Fruit fly (Drosophila melanogaster) whole organism, embryonic: Measurements from ENCODE around the gene Exo70.

Experiments
- ATbp ChIP-seq: fragments of 200-800 bp; sonication (Bioruptor generic); optimal IDR thresholded peaks from 2 replicates; lab custom pipeline; 2017; ENCODE audit warnings: missing biosample characterization, mild to moderate bottlenecking, missing genetic modification characterization, missing genetic modification reagents
- Awh ChIP-seq: fragments of 200-800 bp; sonication (Bioruptor generic); IDR thresholded peaks from 2 replicates; pipeline ENCODE4, ENCODE4 v1.3.6; 2022; ENCODE audit warnings: missing biosample characterization, missing genetic modification characterization
- CG10543 ChIP-seq: fragments of 200-800 bp; sonication (Bioruptor generic); optimal IDR thresholded peaks from 3 replicates; lab custom pipeline; 2017; ENCODE audit warnings: missing biosample characterization, mild to moderate bottlenecking, missing genetic modification characterization, moderate library complexity
- CG11398 ChIP-seq: fragments of 200-800 bp; sonication (Bioruptor generic); optimal IDR thresholded peaks from 2 replicates; lab custom pipeline; 2016; ENCODE audit warnings: missing biosample characterization, missing genetic modification characterization
- CG12071 ChIP-seq: fragments of 200-800 bp; sonication (Bioruptor generic); optimal IDR thresholded peaks from 3 replicates; lab custom pipeline; 2018; ENCODE audit warnings: missing biosample characterization, mild to moderate bottlenecking, missing genetic modification characterization
- CG15696 ChIP-seq: fragments of 200-800 bp; sonication (Bioruptor generic); optimal IDR thresholded peaks from 2 replicates; lab custom pipeline; 2019; ENCODE audit warnings: missing biosample characterization, mild to moderate bottlenecking, missing genetic modification characterization, moderate library complexity
- CG1602 ChIP-seq: fragments of 200-800 bp; sonication (Bioruptor generic); optimal IDR thresholded peaks from 3 replicates; lab custom pipeline; 2016; ENCODE audit warnings: missing biosample characterization, missing genetic modification characterization
- CG17328 ChIP-seq: fragments of 200-800 bp; sonication (Bioruptor generic); IDR thresholded peaks from 2 replicates; pipeline ENCODE4 v1.3.6; 2022; ENCODE audit warnings: missing biosample characterization, missing genetic modification characterization
- CG34224 ChIP-seq: fragments of 200-800 bp; sonication (Bioruptor generic); IDR thresholded peaks from 3 replicates; pipeline ENCODE4 v1.3.6; 2022; ENCODE audit warnings: missing biosample characterization, missing genetic modification characterization; ENCODE audit not compliant: partially characterized antibody
- CG34376 ChIP-seq: fragments of 200-800 bp; sonication (Bioruptor generic); optimal IDR thresholded peaks from 2 replicates; lab custom pipeline; 2018; ENCODE audit warnings: missing biosample characterization, mild to moderate bottlenecking, missing genetic modification characterization
- CG4730 ChIP-seq: fragments of 200-800 bp; sonication (Bioruptor generic); IDR thresholded peaks from 2 replicates; pipeline ENCODE4 v1.3.6; 2022; ENCODE audit warnings: missing biosample characterization, missing genetic modification characterization
- CG4854 ChIP-seq: fragments of 200-800 bp; sonication (Bioruptor generic); optimal IDR thresholded peaks from 2 replicates; lab custom pipeline; 2016; ENCODE audit warnings: missing biosample characterization, missing genetic modification characterization, inconsistent platforms
- CG6689 ChIP-seq: fragments of 200-800 bp; sonication (Bioruptor generic); IDR thresholded peaks from 2 replicates; pipeline ENCODE4 v1.3.6; 2022; ENCODE audit warnings: missing biosample characterization, missing genetic modification characterization
- CG6765 ChIP-seq: fragments of 200-800 bp; sonication (Bioruptor generic); optimal IDR thresholded peaks from 3 replicates; lab custom pipeline; 2017; ENCODE audit warnings: missing biosample characterization, mild to moderate bottlenecking, missing genetic modification characterization
- CG6854 ChIP-seq: fragments of 200-800 bp; sonication (Bioruptor generic); optimal IDR thresholded peaks from 3 replicates; lab custom pipeline; 2017; ENCODE audit warnings: missing biosample characterization, mild to moderate bottlenecking, missing genetic modification characterization
- CG7786 ChIP-seq: fragments of 200-800 bp; sonication (Bioruptor generic); optimal IDR thresholded peaks from 2 replicates; lab custom pipeline; 2016; ENCODE audit warnings: missing biosample characterization, missing genetic modification characterization
- CG7928 ChIP-seq: fragments of 200-800 bp; sonication (Bioruptor generic); optimal IDR thresholded peaks from 2 replicates; lab custom pipeline; 2017; ENCODE audit warnings: missing biosample characterization, mild to moderate bottlenecking, missing genetic modification characterization
- CG8089 ChIP-seq: fragments of 200-800 bp; sonication (Bioruptor generic); optimal IDR thresholded peaks from 3 replicates; lab custom pipeline; 2016; ENCODE audit warnings: missing biosample characterization, missing genetic modification characterization
- CG8290 ChIP-seq, 3 experiments: fragments of 200-800 bp; sonication (Bioruptor generic); optimal IDR thresholded peaks; 2 replicates each; lab custom pipeline; 2016 to 2019; ENCODE audit warnings: missing biosample characterization in 3 of 3, missing genetic modification characterization in 3 of 3, mild to moderate bottlenecking in 2 of 3, moderate library complexity in 1 of 3
- D19B ChIP-seq: fragments of 200-800 bp; sonication (Bioruptor generic); optimal IDR thresholded peaks from 2 replicates; lab custom pipeline; 2017; ENCODE audit warnings: missing biosample characterization, mild to moderate bottlenecking, missing genetic modification characterization
- Fer1 ChIP-seq: fragments of 200-800 bp; sonication (Bioruptor generic); optimal IDR thresholded peaks from 2 replicates; lab custom pipeline; 2017; ENCODE audit warnings: missing biosample characterization, mild to moderate bottlenecking, missing genetic modification characterization
- Fer3 ChIP-seq: fragments of 200-800 bp; sonication (Bioruptor generic); optimal IDR thresholded peaks from 2 replicates; lab custom pipeline; 2018; ENCODE audit warnings: missing biosample characterization, mild to moderate bottlenecking, missing genetic modification characterization, moderate library complexity
- Gug ChIP-seq: fragments of 200-800 bp; sonication (Bioruptor generic); IDR thresholded peaks from 4 replicates; pipeline ENCODE4 v1.3.6; 2022; ENCODE audit warnings: missing biosample characterization, missing genetic modification characterization
- HLH3B ChIP-seq: fragments of 200-800 bp; sonication (Bioruptor generic); IDR thresholded peaks from 2 replicates; pipeline ENCODE4 v1.3.6; 2022; ENCODE audit warnings: missing biosample characterization, missing genetic modification characterization
- HmgZ ChIP-seq: fragments of 200-800 bp; sonication (Bioruptor generic); optimal IDR thresholded peaks from 2 replicates; lab custom pipeline; 2018; ENCODE audit warnings: missing biosample characterization, mild to moderate bottlenecking, missing genetic modification characterization
- Hr39 ChIP-seq: fragments of >200 bp; optimal IDR thresholded peaks from 2 replicates; lab custom pipeline; 2017
- Jarid2 ChIP-seq: fragments of 200-800 bp; sonication (Bioruptor generic); optimal IDR thresholded peaks from 3 replicates; lab custom pipeline; 2017; ENCODE audit warnings: mild to moderate bottlenecking, missing biosample characterization, missing genetic modification reagents, missing genetic modification characterization
- MESR4 ChIP-seq: fragments of 200-800 bp; sonication (Bioruptor generic); optimal IDR thresholded peaks from 2 replicates; lab custom pipeline; 2018; ENCODE audit warnings: missing biosample characterization, mild to moderate bottlenecking, missing genetic modification characterization, moderate library complexity
- amos ChIP-seq: fragments of 200-800 bp; sonication (Bioruptor generic); IDR thresholded peaks from 2 replicates; pipeline ENCODE4 v1.3.6; 2022; ENCODE audit warnings: missing biosample characterization, missing genetic modification characterization; ENCODE audit not compliant: partially characterized antibody
- crc ChIP-seq: fragments of 200-800 bp; sonication (Bioruptor generic); optimal IDR thresholded peaks from 2 replicates; lab custom pipeline; 2016; ENCODE audit warnings: missing biosample characterization, missing genetic modification characterization
- crol ChIP-seq: fragments of 200-800 bp; sonication (Bioruptor generic); IDR thresholded peaks from 2 replicates; pipeline ENCODE4 v1.3.6; 2022; ENCODE audit warnings: missing biosample characterization, missing genetic modification characterization
- ems ChIP-seq: fragments of 200-800 bp; sonication (Bioruptor generic); optimal IDR thresholded peaks from 3 replicates; lab custom pipeline; 2016; ENCODE audit warnings: missing biosample characterization, missing genetic modification characterization
- en ChIP-seq: fragments of 200-800 bp; sonication (Bioruptor generic); optimal IDR thresholded peaks from 2 replicates; lab custom pipeline; 2016; ENCODE audit warnings: missing biosample characterization, missing genetic modification characterization
- fru ChIP-seq: fragments of >200 bp; optimal IDR thresholded peaks from 2 replicates; lab custom pipeline; 2017
- gro ChIP-seq: fragments of 200-800 bp; sonication (Bioruptor generic); optimal IDR thresholded peaks from 2 replicates; lab custom pipeline; 2016; ENCODE audit warnings: missing biosample characterization, missing genetic modification characterization
- insv ChIP-seq, 2 experiments: fragments of 200-800 bp; sonication (Bioruptor generic); optimal IDR thresholded peaks; 3 replicates each; lab custom pipeline; 2016 to 2018; ENCODE audit warnings: missing biosample characterization in 2 of 2, missing genetic modification characterization in 2 of 2
- lmd ChIP-seq: fragments of 200-800 bp; sonication (Bioruptor generic); IDR thresholded peaks from 2 replicates; pipeline ENCODE4 v1.3.6; 2022; ENCODE audit warnings: missing biosample characterization, missing genetic modification characterization
- lola ChIP-seq, 3 experiments: fragments of >200 bp in 2 of 3; fragments of 200-800 bp in 1 of 3; sonication (Bioruptor generic) in 1 of 3; optimal IDR thresholded peaks; 2 replicates each; lab custom pipeline; 2017 to 2019; ENCODE audit warnings: missing biosample characterization in 3 of 3, missing genetic modification characterization in 3 of 3, mild to moderate bottlenecking in 1 of 3, moderate library complexity in 1 of 3
- maf-S ChIP-seq: fragments of 200-800 bp; sonication (Bioruptor generic); optimal IDR thresholded peaks from 2 replicates; lab custom pipeline; 2016; ENCODE audit warnings: missing biosample characterization, missing genetic modification characterization
- pb ChIP-seq: fragments of 200-800 bp; sonication (Bioruptor generic); optimal IDR thresholded peaks from 3 replicates; lab custom pipeline; 2016; ENCODE audit warnings: missing biosample characterization, missing genetic modification characterization
- pzg ChIP-seq: fragments of 200-800 bp; sonication (Bioruptor generic); optimal IDR thresholded peaks from 3 replicates; lab custom pipeline; 2018; ENCODE audit warnings: missing biosample characterization, mild to moderate bottlenecking, missing genetic modification characterization, moderate library complexity
- rib ChIP-seq: fragments of 200-800 bp; sonication (Bioruptor generic); IDR thresholded peaks from 2 replicates; pipeline ENCODE4 v1.3.6; 2022; ENCODE audit warnings: missing biosample characterization, missing genetic modification characterization
- sd ChIP-seq: fragments of 200-800 bp; sonication (Bioruptor generic); optimal IDR thresholded peaks from 3 replicates; lab custom pipeline; 2018; ENCODE audit warnings: missing biosample characterization, mild to moderate bottlenecking, missing genetic modification characterization, moderate library complexity
- sens ChIP-seq: fragments of 200-800 bp; sonication (Bioruptor generic); peaks from one replicate; lab custom pipeline; 2016; ENCODE audit warnings: missing biosample characterization, missing genetic modification characterization
- tap ChIP-seq: fragments of 200-800 bp; optimal IDR thresholded peaks from 3 replicates; lab custom pipeline; 2019; ENCODE audit warnings: missing biosample characterization, mild to moderate bottlenecking, missing genetic modification characterization, moderate library complexity
- tio ChIP-seq: fragments of 200-800 bp; sonication (Bioruptor generic); optimal IDR thresholded peaks from 2 replicates; lab custom pipeline; 2017; ENCODE audit warnings: missing biosample characterization, missing genetic modification characterization, inconsistent platforms
- tx ChIP-seq: fragments of 200-800 bp; sonication (Bioruptor generic); optimal IDR thresholded peaks from 2 replicates; lab custom pipeline; 2016; ENCODE audit warnings: missing biosample characterization, missing genetic modification characterization
- unpg ChIP-seq: fragments of 200-800 bp; sonication (Bioruptor generic); optimal IDR thresholded peaks from 3 replicates; lab custom pipeline; 2018; ENCODE audit warnings: missing biosample characterization, mild to moderate bottlenecking, missing genetic modification characterization, moderate library complexity
- wdn ChIP-seq: fragments of 200-800 bp; sonication (Bioruptor generic); IDR thresholded peaks from 2 replicates; pipeline ENCODE4 v1.3.6; 2022; ENCODE audit warnings: missing biosample characterization, missing genetic modification characterization
- zfh2 ChIP-seq: fragments of 200-800 bp; sonication (Bioruptor generic); optimal IDR thresholded peaks from 2 replicates; lab custom pipeline; 2016; ENCODE audit warnings: missing biosample characterization, missing genetic modification characterization

The Exo70 gene

DNA sequence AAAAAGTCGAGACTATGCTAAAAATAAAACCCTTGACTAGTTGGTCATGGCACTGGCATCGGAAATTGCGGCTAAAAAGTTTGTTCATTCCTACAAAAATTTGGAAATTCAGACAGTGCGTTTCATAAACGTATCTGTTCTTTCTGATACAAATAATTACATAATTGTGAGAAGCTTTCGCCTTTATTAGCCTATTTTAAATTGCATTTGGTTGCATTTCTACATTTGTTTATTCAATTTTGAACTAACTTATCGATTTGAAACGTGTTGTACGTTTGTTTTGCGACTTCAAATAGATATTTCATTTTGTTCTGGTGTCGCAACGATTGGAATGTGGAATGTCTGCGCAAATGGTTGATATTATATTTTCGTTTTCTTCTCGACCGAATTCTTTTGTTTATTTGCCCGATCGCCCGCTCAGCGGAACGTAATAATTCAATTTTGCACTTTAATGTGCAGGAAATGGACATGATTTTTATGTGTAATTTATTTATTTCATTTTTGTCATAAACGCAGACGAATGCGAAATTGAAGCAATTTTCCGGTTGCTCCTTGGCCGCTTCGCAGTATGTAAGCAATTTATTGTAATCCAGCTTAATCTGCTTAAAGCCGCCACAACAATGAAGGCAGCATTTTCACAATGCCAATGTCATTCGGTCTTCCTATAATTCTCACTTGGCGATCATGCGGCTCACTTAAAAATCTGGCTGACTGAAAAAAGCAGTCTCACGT lies 34.6 kb downstream of the Exo70 start (continued):
- TF ChIP-seq wdn (GFP tag; lab: Robert Waterston, UW), result peak; percentile 60; the same call in 1 of the 2 replicates
- TF ChIP-seq CG17328 (GFP tag; lab: Robert Waterston, UW), result peak; percentile 43; the same call in 1 of the 2 replicates
- peak; percentile 51 for TF ChIP-seq tap (tag; lab: Kevin White, UChicago)
- TF ChIP-seq CG7786 (GFP tag; lab: Kevin White, UChicago), result peak; percentile 26
- peak; percentile 37 for TF ChIP-seq CG7928 (GFP tag; lab: Kevin White, UChicago)
- TF ChIP-seq CG6765 (GFP tag; lab: Kevin White, UChicago), result peak; percentile 6
- peak; percentile 20 for TF ChIP-seq maf-S
- TF ChIP-seq amos (GFP tag; lab: Robert Waterston, UW), result no peak
- TF ChIP-seq CG8089, result no peak
- no peak for TF ChIP-seq crol (GFP tag; lab: Robert Waterston, UW)
- TF ChIP-seq CG34224, result no peak
- TF ChIP-seq rib (GFP tag; lab: Robert Waterston, UW), result no peak
- TF ChIP-seq CG12071 (GFP tag; lab: Kevin White, UChicago), result peak; percentile 68
- peak; percentile 63; the same call in 1 of the 2 replicates for TF ChIP-seq lmd (GFP tag; lab: Robert Waterston, UW)
- peak; percentile 60 for TF ChIP-seq gro (GFP tag; lab: Kevin White, UChicago)
- TF ChIP-seq en (GFP tag; lab: Kevin White, UChicago), result no peak
- no peak for TF ChIP-seq Awh
- no peak for TF ChIP-seq Hr39
- TF ChIP-seq CG6854 (GFP tag; lab: Kevin White, UChicago), result peak; percentile 24
- peak; percentile 33 for TF ChIP-seq CG11398 (GFP tag; lab: Kevin White, UChicago)
- TF ChIP-seq lola (GFP tag; optimal IDR thresholded peaks at IDR 0.05; lab: Kevin White, UChicago), result no peak
- TF ChIP-seq fru (lab: Kevin White, UChicago), result no peak
- no peak for TF ChIP-seq CG15696 (tag; lab: Kevin White, UChicago)
- peak; percentile 79 for TF ChIP-seq sens
- TF ChIP-seq HmgZ, result peak; percentile 68
- TF ChIP-seq insv (GFP tag; optimal IDR thresholded peaks at IDR 0.05; lab: Kevin White, UChicago), result no peak
- TF ChIP-seq CG1602 (GFP tag; lab: Kevin White, UChicago), result no peak
- no peak for TF ChIP-seq pzg
- TF ChIP-seq Fer3 (tag; lab: Kevin White, UChicago), result peak; percentile 69
- TF ChIP-seq unpg (GFP tag; lab: Kevin White, UChicago), result peak; percentile 72
- TF ChIP-seq zfh2 (GFP tag; lab: Kevin White, UChicago), result peak; percentile 55
- peak; percentile 46 for TF ChIP-seq tio (GFP tag; lab: Kevin White, UChicago)
- no peak for TF ChIP-seq CG34376 (GFP tag; lab: Kevin White, UChicago)
- peak; percentile 19; the same call in 1 of the 2 replicates for TF ChIP-seq HLH3B (GFP tag; lab: Robert Waterston, UW)
- TF ChIP-seq tx (GFP tag; lab: Kevin White, UChicago), result peak; percentile 55
- peak; percentile 13; the same call in 1 of the 2 replicates for TF ChIP-seq CG4730 (GFP tag; lab: Robert Waterston, UW)
- TF ChIP-seq CG10543 (GFP tag; lab: Kevin White, UChicago), result peak; percentile 65
- TF ChIP-seq Gug (GFP tag; lab: Robert Waterston, UW), result peak; percentile 15; the same call in 1 of the 4 replicates
- TF ChIP-seq CG8290 (GFP tag; optimal IDR thresholded peaks at IDR 0.05; lab: Kevin White, UChicago), result no peak
- TF ChIP-seq CG8290 (tag; optimal IDR thresholded peaks at IDR 0.05; lab: Kevin White, UChicago), result peak in 1 of 2 experiments; percentile 70
- TF ChIP-seq ATbp (GFP tag; lab: Kevin White, UChicago), result peak; percentile 27
- TF ChIP-seq CG4854 (GFP tag; lab: Kevin White, UChicago), result peak; percentile 31
- peak; percentile 55 for TF ChIP-seq crc (GFP tag; lab: Kevin White, UChicago)
- peak; percentile 95 for TF ChIP-seq sd
- no peak for TF ChIP-seq MESR4 (GFP tag; lab: Kevin White, UChicago)
- peak; percentile 34 for TF ChIP-seq ems (GFP tag; lab: Kevin White, UChicago)
- TF ChIP-seq CG6689, result peak; percentile 31; the same call in 1 of the 2 replicates
- no peak for TF ChIP-seq Jarid2 (GFP tag; lab: Kevin White, UChicago)
- TF ChIP-seq D19B (GFP tag; lab: Kevin White, UChicago), result peak; percentile 57
- TF ChIP-seq pb, result no peak
- TF ChIP-seq Fer1, result peak; percentile 66
